Fruit fly (Drosophila melanogaster) S2 (cell line): ENCODE data around the gene msd5.

Experiments
- CG8478 ChIP-seq: fragments of >200 bp; optimal IDR thresholded peaks from 2 replicates; lab custom pipeline; 2018
- CTCF ChIP-seq, 2 experiments: fragments of >200 bp; optimal IDR thresholded peaks; 2 replicates each; lab custom pipeline; 2018

- TF ChIP-seq CTCF (optimal IDR thresholded peaks at IDR 0.05; lab: Kevin White, UChicago) (no peak), CG8478 (lab: Kevin White, UChicago) (no peak)
These were observed 30.0 kb downstream of the msd5 start for dm6 chr3L:1302950-1303352.
